Comparison of ENCODE assay signal across 5 fruit fly cellular contexts in the genomic region with DNA sequence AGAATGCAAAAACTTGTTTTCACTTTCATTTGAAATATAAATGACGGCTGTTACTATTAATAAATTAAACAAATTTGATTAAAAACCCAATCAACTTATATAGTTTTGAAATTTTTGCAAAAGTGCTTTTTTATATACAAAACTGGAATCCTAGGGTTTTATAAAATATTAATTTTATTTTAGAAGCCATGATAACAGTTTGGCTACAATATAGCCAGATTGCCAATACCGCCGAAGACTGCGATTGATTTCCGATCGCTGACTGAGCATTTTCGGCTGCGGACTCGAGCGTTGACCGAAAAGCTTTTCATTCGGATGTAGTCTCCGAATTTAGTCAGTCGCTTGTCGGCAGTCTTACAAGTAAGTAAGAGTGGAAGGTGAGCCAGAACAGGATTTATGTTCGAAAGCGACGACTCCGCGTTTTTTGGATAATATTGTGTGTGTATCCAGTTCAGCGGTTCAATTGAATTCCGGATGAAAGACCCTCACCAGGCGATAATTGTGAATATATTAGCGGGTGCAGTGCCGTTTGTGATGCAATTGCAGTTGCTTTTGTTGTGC.
A peak's percentile ranks its signal among the peaks of the same experiment; 100 is the strongest.
TF ChIP-seq lines count a peak whose summit lies in the region.

A gene (plus strand): TSS at position 306 of the 561 bp plus-strand sequence.

- TF ChIP-seq CTCF in whole organism, embryonic (GFP tag; optimal IDR thresholded peaks at IDR 0.05; lab: Kevin White, UChicago) = no peak

TF ChIP-seq in whole organism, adult, 20 proteins besides CTCF, POLR2A, EP300 and RAD21:
- TF ChIP-seq Mnt (GFP tag; optimal IDR thresholded peaks at IDR 0.05; lab: Kevin White, UChicago) (peak; percentile 20), CG7101 (tag; optimal IDR thresholded peaks at IDR 0.05; lab: Kevin White, UChicago) (peak; percentile 5), pad (GFP tag; optimal IDR thresholded peaks at IDR 0.05; lab: Kevin White, UChicago) (no peak), bab1 (GFP tag; optimal IDR thresholded peaks at IDR 0.05; lab: Kevin White, UChicago) (peak; percentile 11), tj (GFP tag; optimal IDR thresholded peaks at IDR 0.05; lab: Kevin White, UChicago) (peak; percentile 94), kay (GFP tag; lab: Kevin White, UChicago; ENCODE audit: borderline replicate concordance) (peak; percentile 86), Hr96 (GFP tag; optimal IDR thresholded peaks at IDR 0.05; lab: Kevin White, UChicago) (peak; percentile 27), CG33017 (tag; optimal IDR thresholded peaks at IDR 0.05; lab: Kevin White, UChicago) (peak; percentile 0), CG5204 (GFP tag; optimal IDR thresholded peaks at IDR 0.05; lab: Kevin White, UChicago) (no peak), CG11617 (GFP tag; optimal IDR thresholded peaks at IDR 0.05; lab: Kevin White, UChicago) (peak; percentile 80), ovo (GFP tag; optimal IDR thresholded peaks at IDR 0.05; lab: Kevin White, UChicago) (no peak)

TF ChIP-seq in whole organism, embryonic, 481 proteins besides CTCF, POLR2A, EP300 and RAD21 (continues in another document):
- TF ChIP-seq Blimp-1 (GFP tag; optimal IDR thresholded peaks at IDR 0.05; lab: Kevin White, UChicago) (peak; percentile 72), HmgZ (tag; optimal IDR thresholded peaks at IDR 0.05; lab: Kevin White, UChicago) (peak; percentile 6), seq (GFP tag; IDR thresholded peaks at IDR 0.05; lab: Robert Waterston, UW) (no peak), mam (GFP tag; optimal IDR thresholded peaks at IDR 0.05; lab: Kevin White, UChicago) (no peak), ham (GFP tag; IDR thresholded peaks at IDR 0.05; lab: Robert Waterston, UW) (no peak), CG7357 (GFP tag; IDR thresholded peaks at IDR 0.05; lab: Robert Waterston, UW) (no peak), CG15269 (tag; optimal IDR thresholded peaks at IDR 0.05; lab: Kevin White, UChicago) (peak; percentile 18), CG7987 (GFP tag; optimal IDR thresholded peaks at IDR 0.05; lab: Kevin White, UChicago) (peak; percentile 31), sd (tag; optimal IDR thresholded peaks at IDR 0.05; lab: Kevin White, UChicago) (peak; percentile 76), CG13287 (GFP tag; IDR thresholded peaks at IDR 0.05; lab: Robert Waterston, UW; ENCODE audit: partially characterized antibody) (peak; percentile 43; the same call in 1 of the 2 replicates), sug (tag; optimal IDR thresholded peaks at IDR 0.05; lab: Kevin White, UChicago) (peak; percentile 1), cg (GFP tag; optimal IDR thresholded peaks at IDR 0.05; lab: Kevin White, UChicago) (no peak), p53 (GFP tag; optimal IDR thresholded peaks at IDR 0.05; lab: Kevin White, UChicago) (peak; percentile 2), Opbp (GFP tag; IDR thresholded peaks at IDR 0.05; lab: Robert Waterston, UW; ENCODE audit: partially characterized antibody) (0 out of 3 replicates have a peak, but pooled peaks have one; percentile 31), trh (GFP tag; optimal IDR thresholded peaks at IDR 0.05; lab: Kevin White, UChicago) (no peak), Fer2 (tag; optimal IDR thresholded peaks at IDR 0.05; lab: Kevin White, UChicago) (no peak), CrebB (tag; optimal IDR thresholded peaks at IDR 0.05; lab: Kevin White, UChicago) (peak; percentile 4), lbe (GFP tag; optimal IDR thresholded peaks at IDR 0.05; lab: Kevin White, UChicago) (peak; percentile 50)

TF ChIP-seq in whole organism, prepupa, 60 proteins besides CTCF, POLR2A, EP300 and RAD21 (continues in another document):
- TF ChIP-seq CG1621 (tag; optimal IDR thresholded peaks at IDR 0.05; lab: Kevin White, UChicago) = peak; percentile 25
- TF ChIP-seq acj6 (GFP tag; optimal IDR thresholded peaks at IDR 0.05; lab: Kevin White, UChicago) = no peak
- TF ChIP-seq CG10631 (GFP tag; optimal IDR thresholded peaks at IDR 0.05; lab: Kevin White, UChicago) = no peak
- no peak for TF ChIP-seq Sox15 (GFP tag; optimal IDR thresholded peaks at IDR 0.05; lab: Kevin White, UChicago)
- TF ChIP-seq Met (GFP tag; optimal IDR thresholded peaks at IDR 0.05; lab: Kevin White, UChicago) = no peak
- no peak for TF ChIP-seq fkh (GFP tag; optimal IDR thresholded peaks at IDR 0.05; lab: Kevin White, UChicago)
- TF ChIP-seq lz (GFP tag; optimal IDR thresholded peaks at IDR 0.05; lab: Kevin White, UChicago) = peak; percentile 7
- TF ChIP-seq Sox102F (GFP tag; optimal IDR thresholded peaks at IDR 0.05; lab: Kevin White, UChicago) = peak; percentile 4
- no peak for TF ChIP-seq CG8632 (GFP tag; optimal IDR thresholded peaks at IDR 0.05; lab: Kevin White, UChicago)
- TF ChIP-seq CG34406 (GFP tag; optimal IDR thresholded peaks at IDR 0.05; lab: Kevin White, UChicago) = no peak
- peak; percentile 13 for TF ChIP-seq Eip75B (GFP tag; optimal IDR thresholded peaks at IDR 0.05; lab: Kevin White, UChicago)
- TF ChIP-seq CG11762 (GFP tag; optimal IDR thresholded peaks at IDR 0.05; lab: Kevin White, UChicago; ENCODE audit: insufficient read depth) = no peak
- peak; percentile 22 for TF ChIP-seq esn (GFP tag; optimal IDR thresholded peaks at IDR 0.05; lab: Kevin White, UChicago)
- TF ChIP-seq Ets96B (tag; optimal IDR thresholded peaks at IDR 0.05; lab: Kevin White, UChicago) = no peak
- TF ChIP-seq Sox14 (GFP tag; optimal IDR thresholded peaks at IDR 0.05; lab: Kevin White, UChicago) = no peak
- no peak for TF ChIP-seq Smox (GFP tag; optimal IDR thresholded peaks at IDR 0.05; lab: Kevin White, UChicago)
- no peak for TF ChIP-seq CG11294 (GFP tag; IDR thresholded peaks at IDR 0.05; lab: Robert Waterston, UW)
- TF ChIP-seq CG6792 (GFP tag; optimal IDR thresholded peaks at IDR 0.05; lab: Kevin White, UChicago) = no peak
- no peak for TF ChIP-seq CG31627 (GFP tag; optimal IDR thresholded peaks at IDR 0.05; lab: Kevin White, UChicago)
- TF ChIP-seq svp (GFP tag; lab: Kevin White, UChicago) = peak; percentile 82

TF ChIP-seq in whole organism, pupa, 21 proteins besides CTCF, POLR2A, EP300 and RAD21:
- no peak for TF ChIP-seq gl (tag; optimal IDR thresholded peaks at IDR 0.05; lab: Kevin White, UChicago)
- TF ChIP-seq EcR (GFP tag; optimal IDR thresholded peaks at IDR 0.05; lab: Kevin White, UChicago) = peak; percentile 80
- TF ChIP-seq Pif1B (GFP tag; optimal IDR thresholded peaks at IDR 0.05; lab: Kevin White, UChicago) = peak; percentile 27
- TF ChIP-seq CG17806 (tag; optimal IDR thresholded peaks at IDR 0.05; lab: Kevin White, UChicago) = no peak
- no peak for TF ChIP-seq CG14655 (GFP tag; optimal IDR thresholded peaks at IDR 0.05; lab: Kevin White, UChicago)
- TF ChIP-seq CG32121 (GFP tag; IDR thresholded peaks at IDR 0.05; lab: Robert Waterston, UW) = 0 out of 2 replicates have a peak, but pooled peaks have one; percentile 20
- TF ChIP-seq D1 (tag; optimal IDR thresholded peaks at IDR 0.05; lab: Kevin White, UChicago) = no peak
- no peak for TF ChIP-seq fd96Ca (GFP tag; IDR thresholded peaks at IDR 0.05; lab: Robert Waterston, UW)
- no peak for TF ChIP-seq CG15710 (tag; optimal IDR thresholded peaks at IDR 0.05; lab: Kevin White, UChicago)
- no peak for TF ChIP-seq CG10348 (GFP tag; IDR thresholded peaks at IDR 0.05; lab: Robert Waterston, UW)
- TF ChIP-seq Pif1A (GFP tag; optimal IDR thresholded peaks at IDR 0.05; lab: Kevin White, UChicago) = no peak
- peak; percentile 31; the same call in 1 of the 2 replicates for TF ChIP-seq Ets98B (GFP tag; IDR thresholded peaks at IDR 0.05; lab: Robert Waterston, UW)
- no peak for TF ChIP-seq CG12605 (GFP tag; IDR thresholded peaks at IDR 0.05; lab: Robert Waterston, UW)
- no peak for TF ChIP-seq CG8301 (tag; optimal IDR thresholded peaks at IDR 0.05; lab: Kevin White, UChicago)
- TF ChIP-seq CG4496 (GFP tag; IDR thresholded peaks at IDR 0.05; lab: Robert Waterston, UW) = peak; percentile 48; the same call in 1 of the 3 replicates
- TF ChIP-seq CG13204 (GFP tag; optimal IDR thresholded peaks at IDR 0.05; lab: Kevin White, UChicago) = no peak
- TF ChIP-seq CG34367 (tag; optimal IDR thresholded peaks at IDR 0.05; lab: Kevin White, UChicago) = no peak
- no peak for TF ChIP-seq CG9948 (tag; optimal IDR thresholded peaks at IDR 0.05; lab: Kevin White, UChicago)
- peak; percentile 25 for TF ChIP-seq Snoo (tag; optimal IDR thresholded peaks at IDR 0.05; lab: Kevin White, UChicago)

TF ChIP-seq in whole organism, wandering third instar larva, 38 proteins besides CTCF, POLR2A, EP300 and RAD21:
- TF ChIP-seq lola (GFP tag; optimal IDR thresholded peaks at IDR 0.05; lab: Kevin White, UChicago) (no peak), woc (GFP tag; optimal IDR thresholded peaks at IDR 0.05; lab: Kevin White, UChicago) (peak; percentile 75), Rel (GFP tag; optimal IDR thresholded peaks at IDR 0.05; lab: Kevin White, UChicago) (no peak), Rel (tag; optimal IDR thresholded peaks at IDR 0.05; lab: Kevin White, UChicago) (peak; percentile 51), HLH106 (tag; optimal IDR thresholded peaks at IDR 0.05; lab: Kevin White, UChicago) (no peak), brk (GFP tag; optimal IDR thresholded peaks at IDR 0.05; lab: Kevin White, UChicago) (no peak), Myc (optimal IDR thresholded peaks at IDR 0.05; lab: Kevin White, UChicago) (peak; percentile 82), Dif (GFP tag; optimal IDR thresholded peaks at IDR 0.05; lab: Kevin White, UChicago; ENCODE audit: partially characterized antibody) (peak; percentile 63), jim (GFP tag; optimal IDR thresholded peaks at IDR 0.05; lab: Kevin White, UChicago) (no peak), Hr83 (GFP tag; optimal IDR thresholded peaks at IDR 0.05; lab: Kevin White, UChicago; ENCODE audit: poor library complexity, severe bottlenecking) (peak; percentile 75), Jra (GFP tag; optimal IDR thresholded peaks at IDR 0.05; lab: Kevin White, UChicago) (peak; percentile 22), Hnf4 (GFP tag; optimal IDR thresholded peaks at IDR 0.05; lab: Kevin White, UChicago) (peak; percentile 66), Vsx2 (GFP tag; optimal IDR thresholded peaks at IDR 0.05; lab: Kevin White, UChicago; ENCODE audit: partially characterized antibody) (peak; percentile 81), Sp1 (GFP tag; optimal IDR thresholded peaks at IDR 0.05; lab: Kevin White, UChicago) (peak; percentile 61), dl (GFP tag; optimal IDR thresholded peaks at IDR 0.05; lab: Kevin White, UChicago; ENCODE audit: insufficient read depth in 1 of 2, partially characterized antibody in 2 of 2) (no peak), psq (GFP tag; optimal IDR thresholded peaks at IDR 0.05; lab: Kevin White, UChicago) (peak; percentile 18), h (GFP tag; optimal IDR thresholded peaks at IDR 0.05; lab: Kevin White, UChicago) (peak; percentile 28), foxo (GFP tag; optimal IDR thresholded peaks at IDR 0.05; lab: Kevin White, UChicago) (peak in 1 of 2 experiments; percentile 5), rgr (GFP tag; optimal IDR thresholded peaks at IDR 0.05; lab: Kevin White, UChicago) (peak; percentile 30), br (GFP tag; optimal IDR thresholded peaks at IDR 0.05; lab: Kevin White, UChicago) (peak; percentile 40)
